Worm (Caenorhabditis elegans): Measurements from ENCODE around the gene spp-18.

DNA sequence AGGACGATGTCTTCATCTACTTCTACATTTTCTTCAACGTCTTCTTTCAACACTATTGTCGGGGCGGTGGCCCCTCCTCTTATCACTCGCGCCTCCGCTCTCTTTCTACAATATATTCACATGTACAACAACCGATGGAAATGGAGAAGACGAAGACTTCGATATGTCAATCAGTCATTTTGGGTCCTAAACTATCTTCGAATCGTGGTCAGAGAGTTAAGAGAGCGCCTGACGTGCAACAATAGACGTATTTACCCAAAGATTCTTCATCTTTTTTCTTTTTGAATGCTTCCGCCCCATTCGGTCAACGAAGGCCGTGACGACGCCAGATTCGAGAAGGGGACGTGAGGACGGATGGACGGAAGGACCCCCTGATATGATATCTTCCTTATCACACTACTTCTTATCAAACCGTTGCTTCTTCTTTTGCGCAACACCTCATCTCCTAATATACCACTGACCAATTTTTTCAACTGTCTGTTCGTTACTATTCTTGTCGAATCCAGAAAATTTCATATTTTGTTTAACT, 39.5 kb downstream of the spp-18 start:
- TF ChIP-seq dve-1 (tag; optimal IDR thresholded peaks at IDR 0.05), result no peak
- no peak for TF ChIP-seq tbx-2 (tag; optimal IDR thresholded peaks at IDR 0.05)
- TF ChIP-seq elt-2 (tag; optimal IDR thresholded peaks at IDR 0.05), result no peak
- TF ChIP-seq pag-3 (tag; optimal IDR thresholded peaks at IDR 0.05; ENCODE audit: borderline replicate concordance), result no peak
- no peak for TF ChIP-seq unc-55 (GFP tag; optimal IDR thresholded peaks at IDR 0.05)
